Worm (Caenorhabditis elegans) whole organism, L3 larva: Measurements from ENCODE around the gene F25D1.8.
A peak's percentile ranks its signal among the peaks of the same experiment; 100 is the strongest.

Experiments
- R02D3.7 ChIP-seq: fragments of 150-350 bp; optimal IDR thresholded peaks from 2 replicates; lab custom pipeline; 2014; ENCODE audit warnings: missing biosample characterization, missing genetic modification characterization
- ZK546.5 ChIP-seq: sonication (generic microtip); optimal IDR thresholded peaks from 2 replicates; lab custom pipeline; 2017; ENCODE audit warnings: missing biosample characterization, missing genetic modification characterization
- aly-2 ChIP-seq: fragments of 150-350 bp; optimal IDR thresholded peaks from 2 replicates; lab custom pipeline; 2014; ENCODE audit warnings: missing biosample characterization, missing genetic modification characterization
- ama-1 ChIP-seq: fragments of 150-350 bp; optimal IDR thresholded peaks from 2 replicates; lab custom pipeline; 2018
- ceh-28 ChIP-seq: fragments of 150-350 bp; optimal IDR thresholded peaks from 2 replicates; lab custom pipeline; 2014; ENCODE audit warnings: missing biosample characterization, missing genetic modification reagents, missing genetic modification characterization
- ceh-82 ChIP-seq: fragments of 150-350 bp; optimal IDR thresholded peaks from 2 replicates; lab custom pipeline; 2014; ENCODE audit warnings: missing biosample characterization, missing genetic modification characterization
- ceh-9 ChIP-seq: sonication (generic microtip); optimal IDR thresholded peaks from 2 replicates; lab custom pipeline; 2018; ENCODE audit warnings: missing biosample characterization, missing genetic modification characterization
- daf-12 ChIP-seq: fragments of 150-350 bp; optimal IDR thresholded peaks from 2 replicates; lab custom pipeline; 2014; ENCODE audit warnings: missing biosample characterization, missing genetic modification reagents, missing genetic modification characterization
- egl-5 ChIP-seq: fragments of 150-350 bp; optimal IDR thresholded peaks from 2 replicates; lab custom pipeline; 2017; ENCODE audit warnings: missing biosample characterization, missing genetic modification reagents, missing genetic modification characterization, inconsistent platforms
- elt-1 ChIP-seq: fragments of 150-350 bp; optimal IDR thresholded peaks from 2 replicates; lab custom pipeline; 2014; ENCODE audit warnings: missing biosample characterization, missing genetic modification characterization
- elt-2 ChIP-seq: sonication (generic microtip); optimal IDR thresholded peaks from 2 replicates; lab custom pipeline; 2016; ENCODE audit warnings: missing genetic modification reagents, mild to moderate bottlenecking, missing genetic modification characterization, missing compliant biosample characterization
- eor-1 ChIP-seq, 2 experiments: fragments of 150-350 bp; optimal IDR thresholded peaks; 2 replicates each; lab custom pipeline; 2014 to 2018; ENCODE audit warnings: missing biosample characterization in 2 of 2, missing genetic modification characterization in 2 of 2
- fkh-10 ChIP-seq: sonication (generic microtip); optimal IDR thresholded peaks from 2 replicates; lab custom pipeline; 2017; ENCODE audit warnings: missing biosample characterization, missing genetic modification reagents, missing genetic modification characterization
- fkh-2 ChIP-seq: fragments of 150-350 bp; optimal IDR thresholded peaks from 2 replicates; lab custom pipeline; 2014; ENCODE audit warnings: missing biosample characterization, missing genetic modification reagents, missing genetic modification characterization
- fos-1 ChIP-seq: fragments of 150-350 bp; optimal IDR thresholded peaks from 2 replicates; lab custom pipeline; 2014; ENCODE audit warnings: missing biosample characterization, missing genetic modification characterization
- jun-1 ChIP-seq: fragments of 150-350 bp; optimal IDR thresholded peaks from 2 replicates; lab custom pipeline; 2014; ENCODE audit warnings: missing biosample characterization, missing genetic modification reagents, missing genetic modification characterization
- lin-15B ChIP-seq: fragments of 150-350 bp; optimal IDR thresholded peaks from 2 replicates; lab custom pipeline; 2014; ENCODE audit warnings: missing biosample characterization, missing genetic modification characterization
- lin-39 ChIP-seq: fragments of 150-350 bp; optimal IDR thresholded peaks from 2 replicates; lab custom pipeline; 2018; ENCODE audit warnings: missing biosample characterization, missing genetic modification reagents, missing genetic modification characterization
- lsy-12 ChIP-seq: sonication (generic microtip); optimal IDR thresholded peaks from 2 replicates; lab custom pipeline; 2016; ENCODE audit warnings: mild to moderate bottlenecking, missing genetic modification characterization, missing compliant biosample characterization
- mdl-1 ChIP-seq: fragments of 150-350 bp; optimal IDR thresholded peaks from 2 replicates; lab custom pipeline; 2014; ENCODE audit warnings: missing biosample characterization, missing genetic modification characterization
- mml-1 ChIP-seq: fragments of 150-350 bp; sonication (generic microtip); optimal IDR thresholded peaks from 3 replicates; lab custom pipeline; 2014; ENCODE audit warnings: missing biosample characterization, missing genetic modification characterization
- nfya-1 ChIP-seq: sonication (generic microtip); optimal IDR thresholded peaks from 2 replicates; lab custom pipeline; 2017; ENCODE audit warnings: missing genetic modification characterization, mild to moderate bottlenecking, missing compliant biosample characterization, antibody characterized with exemption, moderate library complexity; ENCODE audit not compliant: insufficient read depth
- nhr-11 ChIP-seq: fragments of 150-350 bp; optimal IDR thresholded peaks from 2 replicates; lab custom pipeline; 2014; ENCODE audit warnings: missing biosample characterization, missing genetic modification characterization
- nhr-12 ChIP-seq: fragments of 150-350 bp; optimal IDR thresholded peaks from 2 replicates; lab custom pipeline; 2014; ENCODE audit warnings: missing biosample characterization, missing genetic modification characterization
- nhr-237 ChIP-seq: fragments of 150-350 bp; optimal IDR thresholded peaks from 2 replicates; lab custom pipeline; 2014; ENCODE audit warnings: missing biosample characterization, missing genetic modification characterization
- nhr-43 ChIP-seq: sonication (generic microtip); optimal IDR thresholded peaks from 2 replicates; lab custom pipeline; 2016; ENCODE audit warnings: mild to moderate bottlenecking, missing genetic modification characterization, missing compliant biosample characterization; ENCODE audit not compliant: poor library complexity, severe bottlenecking
- nhr-67 ChIP-seq: fragments of 150-350 bp; optimal IDR thresholded peaks from 2 replicates; lab custom pipeline; 2014; ENCODE audit warnings: missing biosample characterization, missing genetic modification characterization
- nhr-76 ChIP-seq: fragments of 150-350 bp; sonication (generic microtip); optimal IDR thresholded peaks from 5 replicates; lab custom pipeline; 2014; ENCODE audit warnings: missing biosample characterization, missing genetic modification characterization
- nhr-77 ChIP-seq: fragments of 150-350 bp; optimal IDR thresholded peaks from 2 replicates; lab custom pipeline; 2014; ENCODE audit warnings: missing biosample characterization, missing genetic modification characterization
- pqm-1 ChIP-seq: fragments of 150-350 bp; optimal IDR thresholded peaks from 2 replicates; lab custom pipeline; 2017; ENCODE audit warnings: missing biosample characterization, missing genetic modification characterization, inconsistent platforms
- sea-2 ChIP-seq: fragments of 150-350 bp; sonication (generic microtip); optimal IDR thresholded peaks from 4 replicates; lab custom pipeline; 2014; ENCODE audit warnings: missing biosample characterization, missing genetic modification reagents, missing genetic modification characterization
- skn-1 ChIP-seq: fragments of 150-350 bp; optimal IDR thresholded peaks from 2 replicates; lab custom pipeline; 2014; ENCODE audit warnings: missing biosample characterization, missing genetic modification characterization
- snpc-4 ChIP-seq: fragments of 150-350 bp; optimal IDR thresholded peaks from 2 replicates; lab custom pipeline; 2014; ENCODE audit warnings: missing biosample characterization, missing genetic modification characterization
- unc-39 ChIP-seq: sonication (generic microtip); optimal IDR thresholded peaks from 4 replicates; lab custom pipeline; 2017; ENCODE audit warnings: missing biosample characterization, missing genetic modification characterization
- unc-62 ChIP-seq: fragments of 150-350 bp; sonication (generic microtip); optimal IDR thresholded peaks from 4 replicates; lab custom pipeline; 2014; ENCODE audit warnings: missing biosample characterization, missing genetic modification reagents, missing genetic modification characterization
- zag-1 ChIP-seq: fragments of 150-350 bp; optimal IDR thresholded peaks from 2 replicates; lab custom pipeline; 2014; ENCODE audit warnings: missing biosample characterization, missing genetic modification characterization
- ztf-11 ChIP-seq: fragments of 150-350 bp; optimal IDR thresholded peaks from 2 replicates; lab custom pipeline; 2014; ENCODE audit warnings: missing biosample characterization, missing genetic modification characterization

F25D1.8 gene

DNA sequence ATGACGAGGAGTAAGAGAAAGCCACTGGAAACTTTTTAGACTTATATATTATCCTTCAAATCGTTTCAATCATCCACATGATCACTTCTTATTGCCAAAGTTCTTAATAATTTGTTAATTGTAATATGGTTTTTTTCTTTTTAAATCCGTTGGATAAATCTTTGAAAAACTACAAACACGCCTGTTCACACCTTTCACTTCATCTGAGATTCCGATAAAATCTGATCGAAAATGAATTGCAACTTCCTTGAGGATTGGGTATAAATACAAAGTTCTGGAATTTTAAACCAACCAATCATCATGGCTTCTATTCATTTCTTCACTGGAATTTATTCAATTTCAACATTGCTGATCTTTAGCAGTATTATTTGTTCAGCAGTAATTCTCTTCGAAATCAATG lies 21.4 kb downstream of the F25D1.8 start, which contains the start of gene col-152:
Gene col-152 (plus strand): TSS at position 301 of the 400 bp plus-strand sequence.
- no peak for TF ChIP-seq elt-1 (tag; lab: Kevin White, UChicago)
- no peak for TF ChIP-seq ama-1
- TF ChIP-seq zag-1 (tag; lab: Kevin White, UChicago) = no peak
- no peak for TF ChIP-seq elt-2
- no peak for TF ChIP-seq aly-2
- no peak for TF ChIP-seq nhr-43 (tag; lab: Kevin White, UChicago)
- no peak for TF ChIP-seq snpc-4 (tag; lab: Kevin White, UChicago)

DNA sequence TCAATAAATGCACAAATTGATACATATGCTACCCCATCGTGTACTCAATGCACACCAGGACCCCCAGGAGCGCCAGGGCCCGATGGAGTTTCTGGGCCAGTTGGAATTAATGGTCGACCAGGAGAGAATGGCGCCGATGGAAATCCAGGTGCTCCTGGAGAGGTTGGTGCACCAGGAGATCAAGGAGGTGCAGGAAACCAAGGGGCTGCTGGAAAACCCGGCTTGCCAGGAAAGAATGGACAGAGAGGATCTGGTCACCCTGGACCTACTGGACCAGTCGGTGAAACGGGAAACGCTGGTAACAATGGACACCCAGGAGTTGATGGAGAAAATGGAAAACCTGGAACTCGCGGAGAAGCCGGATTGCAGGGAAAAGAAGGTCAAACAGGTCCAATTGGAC lies 22.4 kb downstream of the F25D1.8 start:
- TF ChIP-seq lsy-12 (tag; lab: Kevin White, UChicago) (no peak), ceh-9 (no peak), mml-1 (tag; lab: Kevin White, UChicago) (no peak), lin-39 (tag; lab: Kevin White, UChicago) (no peak), aly-2 (no peak), sea-2 (GFP tag; lab: Kevin White, UChicago) (no peak), ama-1 (no peak), snpc-4 (tag; lab: Kevin White, UChicago) (no peak), nhr-237 (no peak), nfya-1 (tag; lab: Kevin White, UChicago) (no peak), egl-5 (tag; lab: Kevin White, UChicago) (no peak)

DNA sequence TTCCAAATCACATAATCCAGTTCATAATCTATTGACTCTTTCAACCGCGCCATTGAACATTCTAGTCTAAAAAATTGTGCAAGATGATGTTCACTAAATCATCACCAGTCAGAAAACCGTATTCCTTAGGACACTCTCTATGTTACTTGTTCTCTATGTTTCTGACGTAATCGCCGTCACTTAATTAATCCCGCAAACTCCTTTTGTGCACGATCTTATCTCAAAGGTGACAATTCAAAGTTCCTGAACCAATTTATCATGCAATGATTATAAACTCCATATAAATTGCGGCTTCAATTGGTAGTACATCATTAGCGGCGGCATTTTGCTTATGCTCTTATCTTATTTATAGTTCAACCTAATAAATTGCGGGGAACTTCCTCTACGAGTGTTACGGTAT lies 23.6 kb downstream of the F25D1.8 start:
- TF ChIP-seq pqm-1 (tag; lab: Kevin White, UChicago) (peak; percentile 49), elt-2 (peak; percentile 81), nfya-1 (tag; lab: Kevin White, UChicago) (no peak), snpc-4 (tag; lab: Kevin White, UChicago) (no peak), lin-39 (tag; lab: Kevin White, UChicago) (no peak), skn-1 (tag; lab: Kevin White, UChicago) (peak; percentile 27)

DNA sequence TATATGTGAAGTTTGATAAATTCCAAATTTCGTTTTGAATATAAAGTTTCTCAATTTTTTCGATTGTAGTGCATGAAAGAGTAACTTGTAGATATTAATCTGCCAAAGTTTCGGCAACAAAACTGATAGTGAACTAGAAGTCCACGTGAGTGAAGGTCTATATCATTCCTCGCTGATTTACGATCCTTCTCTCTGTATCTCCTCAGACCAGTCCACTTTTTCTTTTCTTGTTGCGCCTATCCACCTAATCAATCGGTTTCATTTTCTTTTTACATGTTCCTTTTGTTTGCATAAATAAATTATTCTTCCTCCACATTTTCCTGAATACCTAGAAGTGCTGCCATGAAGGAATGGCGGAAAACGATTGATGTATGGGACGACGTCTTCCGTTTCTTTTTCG lies 24.9 kb downstream of the F25D1.8 start:
- TF ChIP-seq fkh-10 (GFP tag; lab: Kevin White, UChicago) (no peak), R02D3.7 (tag; lab: Kevin White, UChicago) (no peak), nhr-67 (tag; lab: Kevin White, UChicago) (no peak), unc-62 (GFP tag; lab: Kevin White, UChicago) (no peak), lin-15B (tag; lab: Kevin White, UChicago) (no peak), fkh-2 (tag; lab: Kevin White, UChicago) (no peak), unc-39 (no peak), nhr-11 (tag; lab: Kevin White, UChicago) (no peak), skn-1 (tag; lab: Kevin White, UChicago) (no peak), aly-2 (no peak), ceh-28 (tag; lab: Kevin White, UChicago) (no peak), nfya-1 (tag; lab: Kevin White, UChicago) (no peak), pqm-1 (tag; lab: Kevin White, UChicago) (no peak), lin-39 (tag; lab: Kevin White, UChicago) (no peak), mml-1 (tag; lab: Kevin White, UChicago) (no peak), ama-1 (no peak), nhr-76 (tag; lab: Kevin White, UChicago) (no peak), fos-1 (no peak), ZK546.5 (tag; lab: Kevin White, UChicago) (no peak), mdl-1 (tag; lab: Kevin White, UChicago) (no peak)

DNA sequence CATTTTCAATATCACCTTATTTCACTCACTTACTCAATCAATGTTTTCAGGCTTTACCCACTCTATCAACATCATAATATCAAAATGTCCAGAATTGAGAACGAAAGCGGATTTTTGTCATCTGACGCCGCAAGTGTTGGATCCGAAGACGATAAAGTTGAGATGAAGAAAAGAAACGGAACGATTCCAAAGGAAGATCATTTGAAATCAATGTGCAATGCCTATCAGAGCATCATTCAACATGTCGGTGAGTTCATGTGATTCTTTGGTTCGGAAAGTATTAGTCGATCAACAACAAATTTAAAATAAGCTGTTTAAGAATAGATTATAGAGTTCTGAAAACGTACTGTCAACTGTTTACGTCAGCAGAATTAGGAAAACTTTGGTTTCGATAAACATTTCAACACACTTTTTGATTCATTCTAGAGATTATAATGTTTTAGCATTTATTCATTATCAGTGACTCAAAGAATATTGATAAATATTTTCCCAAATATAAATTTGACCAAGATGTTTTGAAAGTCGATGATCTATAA lies 25.7 kb downstream of the F25D1.8 start, which contains the start of gene cat-4:
Gene cat-4 (plus strand): TSS at position 51 of the 536 bp plus-strand sequence.
- no peak for TF ChIP-seq snpc-4 (tag; lab: Kevin White, UChicago)
- TF ChIP-seq pqm-1 (tag; lab: Kevin White, UChicago) = peak; percentile 68
- TF ChIP-seq nhr-77 (tag; lab: Kevin White, UChicago) = no peak
- TF ChIP-seq ztf-11 (tag; lab: Kevin White, UChicago) = no peak
- TF ChIP-seq eor-1 (tag; optimal IDR thresholded peaks at IDR 0.05; lab: Kevin White, UChicago) = no peak
- peak; percentile 79 for TF ChIP-seq elt-2
- TF ChIP-seq elt-1 (tag; lab: Kevin White, UChicago) = no peak
- TF ChIP-seq mml-1 (tag; lab: Kevin White, UChicago) = no peak
- TF ChIP-seq daf-12 (tag; lab: Kevin White, UChicago) = no peak
- no peak for TF ChIP-seq ceh-82 (tag; lab: Kevin White, UChicago)
- TF ChIP-seq jun-1 (tag; lab: Kevin White, UChicago) = peak; percentile 8
- no peak for TF ChIP-seq nhr-12
- TF ChIP-seq skn-1 (tag; lab: Kevin White, UChicago) = no peak
- no peak for TF ChIP-seq nhr-43 (tag; lab: Kevin White, UChicago)
